Fruit fly (Drosophila melanogaster): Measurements from ENCODE around the gene Trx2.

Gene Trx2

dm6 chr2L:9598390-9598789 is 14.6 kb upstream of the Trx2 start (continued):
- TF ChIP-seq HmgD (GFP tag; optimal IDR thresholded peaks at IDR 0.05) (no peak), lab (GFP tag; optimal IDR thresholded peaks at IDR 0.05) (no peak), slou (GFP tag; optimal IDR thresholded peaks at IDR 0.05) (no peak), zfh2 (GFP tag; optimal IDR thresholded peaks at IDR 0.05) (no peak), pan (optimal IDR thresholded peaks at IDR 0.05) (no peak), pan (GFP tag; optimal IDR thresholded peaks at IDR 0.05 in 1 of 2, IDR thresholded peaks at IDR 0.05 in 1 of 2) (peak in 1 of 2 experiments; percentile 75), MTF-1 (GFP tag; optimal IDR thresholded peaks at IDR 0.05; ENCODE audit: borderline replicate concordance) (no peak), CG7372 (GFP tag; IDR thresholded peaks at IDR 0.05) (peak; percentile 50; the same call in 1 of the 2 replicates), B-H2 (GFP tag; optimal IDR thresholded peaks at IDR 0.05) (no peak), knrl (GFP tag; IDR thresholded peaks at IDR 0.05; ENCODE audit: partially characterized antibody) (no peak), CG4617 (GFP tag; optimal IDR thresholded peaks at IDR 0.05; ENCODE audit: borderline replicate concordance) (peak; percentile 16), PHDP (tag; optimal IDR thresholded peaks at IDR 0.05) (no peak), Xrp1 (GFP tag; IDR thresholded peaks at IDR 0.05) (peak; percentile 94), Camta (GFP tag; optimal IDR thresholded peaks at IDR 0.05) (no peak), Hr51 (GFP tag; optimal IDR thresholded peaks at IDR 0.05) (no peak), gcm (GFP tag; optimal IDR thresholded peaks at IDR 0.05) (peak; percentile 78), CG17385 (GFP tag; optimal IDR thresholded peaks at IDR 0.05) (peak; percentile 36), CG7839 (tag; optimal IDR thresholded peaks at IDR 0.05) (peak; percentile 67), Oli (tag; optimal IDR thresholded peaks at IDR 0.05) (peak; percentile 67), CG1647 (GFP tag; optimal IDR thresholded peaks at IDR 0.05) (no peak), CG2199 (GFP tag; IDR thresholded peaks at IDR 0.05) (peak; percentile 79; the same call in 1 of the 3 replicates), luna (GFP tag; optimal IDR thresholded peaks at IDR 0.05) (no peak), CG1024 (GFP tag; IDR thresholded peaks at IDR 0.05) (peak; percentile 51; the same call in 1 of the 2 replicates), CG14667 (GFP tag; IDR thresholded peaks at IDR 0.05) (peak; percentile 80), CG8478 (optimal IDR thresholded peaks at IDR 0.05) (no peak), D19A (tag; optimal IDR thresholded peaks at IDR 0.05) (peak; percentile 59), lov (optimal IDR thresholded peaks at IDR 0.05) (no peak), lov (GFP tag; IDR thresholded peaks at IDR 0.05) (peak; percentile 93; the same call in 2 of the 3 replicates), HLH3B (GFP tag; IDR thresholded peaks at IDR 0.05) (peak; percentile 75), wdn (GFP tag; IDR thresholded peaks at IDR 0.05) (no peak), CG18619 (GFP tag; optimal IDR thresholded peaks at IDR 0.05) (peak; percentile 34), Lim3 (GFP tag; IDR thresholded peaks at IDR 0.05) (no peak), zen (tag; optimal IDR thresholded peaks at IDR 0.05) (peak; percentile 83), HLHmδ (GFP tag; optimal IDR thresholded peaks at IDR 0.05) (no peak), pita (GFP tag; optimal IDR thresholded peaks at IDR 0.05) (no peak), mld (GFP tag; IDR thresholded peaks at IDR 0.05; ENCODE audit: partially characterized antibody) (no peak), bab2 (GFP tag; optimal IDR thresholded peaks at IDR 0.05) (peak; percentile 17), CG7556 (GFP tag; optimal IDR thresholded peaks at IDR 0.05) (peak; percentile 70), br (optimal IDR thresholded peaks at IDR 0.05) (no peak), trh (GFP tag; optimal IDR thresholded peaks at IDR 0.05) (no peak), otp (GFP tag; IDR thresholded peaks at IDR 0.05) (peak; percentile 88), zf30C (GFP tag; optimal IDR thresholded peaks at IDR 0.05) (peak; percentile 66), inv (GFP tag; IDR thresholded peaks at IDR 0.05; ENCODE audit: partially characterized antibody) (no peak), CG8290 (GFP tag; optimal IDR thresholded peaks at IDR 0.05) (peak; percentile 35), CG8290 (tag; optimal IDR thresholded peaks at IDR 0.05) (peak in 1 of 2 experiments; percentile 20), Deaf1 (tag; optimal IDR thresholded peaks at IDR 0.05) (peak; percentile 53), Atf6 (GFP tag; IDR thresholded peaks at IDR 0.05) (peak; percentile 28; the same call in 1 of the 2 replicates), CG12219 (GFP tag; optimal IDR thresholded peaks at IDR 0.05) (peak; percentile 44), vnd (GFP tag; IDR thresholded peaks at IDR 0.05; ENCODE audit: partially characterized antibody) (no peak), chif (GFP tag; optimal IDR thresholded peaks at IDR 0.05) (peak in 1 of 2 experiments; percentile 49), fd96Cb (tag; optimal IDR thresholded peaks at IDR 0.05) (peak; percentile 75), phol (tag; optimal IDR thresholded peaks at IDR 0.05) (peak; percentile 76)
